Worm (Caenorhabditis elegans) whole organism, L4/young adult: ENCODE measurements around the gene F59A6.3.

ENCODE experiments used
- W03F9.2 ChIP-seq: fragments of 150-350 bp; optimal IDR thresholded peaks from 2 replicates; lab custom pipeline; 2014; ENCODE audit warnings: missing biosample characterization, missing genetic modification characterization
- dao-5 ChIP-seq: sonication (generic microtip); optimal IDR thresholded peaks from 2 replicates; lab custom pipeline; 2016; ENCODE audit warnings: missing genotype, missing genetic modification characterization, moderate library complexity, missing compliant biosample characterization
- him-1 ChIP-seq: sonication (generic microtip); optimal IDR thresholded peaks from 2 replicates; lab custom pipeline; 2016; ENCODE audit warnings: missing genotype, missing genetic modification reagents, missing genetic modification characterization, missing compliant biosample characterization

DNA sequence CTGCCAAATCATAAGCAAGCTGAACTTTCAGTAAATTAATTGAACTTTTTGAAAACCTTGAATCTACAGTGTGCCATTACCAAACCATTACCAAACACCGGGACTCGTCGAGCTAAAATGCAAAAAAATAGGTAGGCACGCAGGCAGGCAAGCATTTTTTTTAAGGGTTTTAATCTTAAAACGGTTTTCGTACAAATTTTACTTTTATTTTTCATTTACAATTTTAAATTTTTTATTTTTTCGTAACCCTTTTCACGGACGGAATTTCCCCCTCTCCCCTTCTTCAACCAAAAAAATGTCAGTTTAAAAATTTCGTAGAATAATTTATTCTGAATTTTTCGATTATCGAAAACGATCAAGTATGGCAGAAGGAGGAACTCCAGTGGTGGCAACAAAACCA, 6.3 kb downstream of the F59A6.3 start, which contains the start of gene F59A6.2:
- TF ChIP-seq him-1 (tag; lab: Kevin White, UChicago): no peak
- no peak for TF ChIP-seq dao-5
- TF ChIP-seq W03F9.2 (tag; lab: Kevin White, UChicago): no peak
